Fruit fly (Drosophila melanogaster) whole organism: ENCODE measurements around the gene CG13724.

Experiments used
- CG8478 ChIP-seq: fragments of >200 bp; optimal IDR thresholded peaks from 2 replicates; lab custom pipeline; 2018; ENCODE audit warnings: inconsistent platforms
- Dll ChIP-seq: fragments of >200 bp; optimal IDR thresholded peaks from 2 replicates; lab custom pipeline; 2017
- EcR ChIP-seq, 2 experiments: fragments of >200 bp; optimal IDR thresholded peaks; 2 replicates each; lab custom pipeline; 2017; ENCODE audit warnings: missing biosample characterization in 2 of 2, missing genetic modification characterization in 2 of 2, missing genetic modification reagents in 2 of 2
- pan ChIP-seq: fragments of >200 bp; optimal IDR thresholded peaks from 2 replicates; lab custom pipeline; 2017
- psq ChIP-seq: fragments of >200 bp; optimal IDR thresholded peaks from 2 replicates; lab custom pipeline; 2017
- usp ChIP-seq: fragments of >200 bp; optimal IDR thresholded peaks from 2 replicates; lab custom pipeline; 2017; ENCODE audit warnings: missing biosample characterization, missing genetic modification characterization, mixed read lengths

Gene CG13724

DNA sequence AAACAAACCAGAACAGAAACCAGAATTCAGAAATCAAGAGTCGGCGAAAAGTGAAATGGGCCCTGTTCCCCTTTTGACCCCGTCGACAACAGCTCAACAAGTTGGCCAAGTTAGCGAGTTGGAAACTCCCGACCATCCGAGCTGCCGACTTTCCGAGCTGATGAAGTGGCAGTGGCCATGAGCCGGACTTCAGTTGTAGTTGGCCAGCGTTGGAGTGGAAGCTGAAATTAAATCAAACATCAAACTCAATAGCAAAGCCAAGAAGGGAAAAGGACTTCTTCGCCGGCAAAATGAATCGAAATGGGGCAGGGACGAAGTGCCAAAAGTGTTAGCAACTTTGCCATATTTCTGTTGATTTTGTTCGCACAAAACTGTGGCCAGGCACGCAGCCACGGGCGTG, at the start of gene CG13724:
TSS of gene CG13724 (plus strand) at position 301 of the 400 bp plus-strand sequence.
- TF ChIP-seq EcR (GFP tag; optimal IDR thresholded peaks at IDR 0.05; lab: Kevin White, UChicago) (no peak), psq (lab: Kevin White, UChicago) (no peak), pan (lab: Kevin White, UChicago) (no peak), usp (GFP tag; lab: Kevin White, UChicago) (no peak), CG8478 (lab: Kevin White, UChicago) (no peak), Dll (lab: Kevin White, UChicago) (no peak)

DNA sequence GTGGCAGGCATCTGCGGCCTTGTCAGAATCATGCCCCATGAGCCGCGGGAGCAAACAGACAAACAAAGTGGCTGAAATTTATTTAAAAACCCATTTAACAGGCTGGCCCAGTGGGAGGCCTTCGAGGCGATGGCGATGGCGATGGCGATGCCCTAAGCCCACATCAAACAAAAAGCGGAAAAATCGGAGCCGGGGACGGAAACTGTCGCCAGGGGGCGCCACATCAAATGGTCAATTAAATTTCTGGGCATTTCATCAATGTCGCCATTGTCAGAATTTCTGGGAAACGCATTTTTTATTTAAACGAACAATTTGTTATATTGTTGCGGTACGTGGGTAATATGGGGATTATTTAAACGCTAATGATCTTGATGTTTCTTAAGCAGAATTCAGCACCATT, 30.4 kb upstream of the CG13724 start:
- TF ChIP-seq usp (GFP tag; lab: Kevin White, UChicago): no peak
- no peak for TF ChIP-seq psq (lab: Kevin White, UChicago)
- TF ChIP-seq CG8478 (lab: Kevin White, UChicago): no peak
- TF ChIP-seq Dll (lab: Kevin White, UChicago): no peak
- no peak for TF ChIP-seq EcR (GFP tag; optimal IDR thresholded peaks at IDR 0.05; lab: Kevin White, UChicago)
- no peak for TF ChIP-seq pan (lab: Kevin White, UChicago)

DNA sequence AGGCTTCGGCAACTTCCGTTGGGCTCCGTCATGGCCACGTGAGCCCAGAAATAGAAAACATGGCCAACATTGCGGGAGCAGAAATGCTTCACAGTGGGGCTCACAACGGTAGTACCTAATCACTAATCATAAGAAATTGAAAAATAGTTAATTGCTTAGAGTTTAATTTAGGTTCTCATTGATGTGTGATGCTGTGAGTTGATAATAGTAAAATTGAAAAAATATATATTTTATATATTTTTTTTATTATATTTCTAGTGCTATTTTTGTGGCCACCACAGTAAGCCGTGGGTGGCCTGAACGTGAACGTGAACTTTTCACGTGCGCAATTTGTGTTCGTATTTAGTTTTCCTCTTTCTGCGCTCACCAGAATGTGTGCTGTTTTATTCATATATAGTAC, 12.1 kb upstream of the CG13724 start:
- TF ChIP-seq CG8478 (lab: Kevin White, UChicago): no peak
- no peak for TF ChIP-seq EcR (GFP tag; optimal IDR thresholded peaks at IDR 0.05; lab: Kevin White, UChicago)
- TF ChIP-seq pan (lab: Kevin White, UChicago): no peak
- no peak for TF ChIP-seq usp (GFP tag; lab: Kevin White, UChicago)
- TF ChIP-seq Dll (lab: Kevin White, UChicago): no peak

DNA sequence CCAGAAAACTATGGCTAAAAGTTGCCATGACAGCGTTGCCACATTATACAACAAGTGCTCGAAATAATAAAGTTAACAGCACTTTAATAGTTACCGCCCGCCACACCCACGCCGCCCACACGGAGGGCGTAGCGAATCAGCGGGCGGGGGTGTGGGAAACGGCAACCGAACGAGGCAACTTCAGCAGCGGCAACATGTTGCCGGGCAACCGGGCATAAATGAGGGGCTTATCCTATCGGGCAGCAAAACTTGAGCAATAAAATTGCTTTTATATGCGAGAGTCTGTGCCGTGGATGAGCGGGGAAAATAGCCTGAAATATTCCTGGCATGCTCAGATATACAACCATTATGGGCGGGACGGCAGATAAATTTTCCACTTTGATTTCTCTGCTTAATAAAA, 6.4 kb upstream of the CG13724 start:
- TF ChIP-seq pan (lab: Kevin White, UChicago): no peak
- no peak for TF ChIP-seq psq (lab: Kevin White, UChicago)

DNA sequence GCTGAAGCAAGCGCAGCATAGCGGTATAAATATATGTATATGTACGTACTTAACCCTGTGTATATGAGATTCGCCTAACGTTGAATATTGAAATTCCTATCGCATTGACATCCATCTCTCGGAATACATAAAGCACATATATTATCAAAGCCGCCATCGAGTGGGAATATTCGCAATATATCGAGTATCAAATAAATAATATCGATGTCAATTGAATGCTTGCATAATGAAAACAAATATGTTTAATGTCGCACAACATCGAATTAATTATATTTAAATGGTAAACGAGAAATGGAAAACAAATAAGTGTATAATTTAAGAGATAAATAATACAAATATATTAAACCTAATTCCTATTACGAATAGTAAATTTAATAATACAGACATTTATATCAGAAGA, 1.9 kb upstream of the CG13724 start, which contains the start of gene ND-24L:
TSS of gene ND-24L (minus strand) at position 101 of the 400 bp plus-strand sequence.
- TF ChIP-seq psq (lab: Kevin White, UChicago) (no peak), pan (lab: Kevin White, UChicago) (no peak), usp (GFP tag; lab: Kevin White, UChicago) (no peak), CG8478 (lab: Kevin White, UChicago) (no peak), EcR (GFP tag; optimal IDR thresholded peaks at IDR 0.05; lab: Kevin White, UChicago) (no peak), Dll (lab: Kevin White, UChicago) (no peak)

DNA sequence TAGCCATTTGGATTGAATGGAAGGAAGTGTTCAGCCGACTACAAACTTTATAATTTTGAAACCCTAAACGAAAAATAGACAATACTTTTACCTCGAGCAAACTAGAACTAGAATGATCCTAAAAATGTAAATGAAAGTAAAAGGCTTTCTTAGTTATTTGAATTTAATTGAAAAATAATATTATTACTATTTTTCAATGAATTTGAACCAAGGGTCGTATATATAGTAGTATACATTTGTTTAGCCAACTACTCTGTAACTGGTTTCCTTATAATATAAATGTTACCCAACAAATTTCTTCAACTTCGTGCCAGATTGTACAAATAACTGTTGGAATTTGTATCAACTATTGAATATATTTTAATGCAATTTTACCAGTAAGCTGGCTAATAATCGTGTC, 2.8 kb downstream of the CG13724 start, which contains the start of gene CG13725:
TSS of gene CG13725 (minus strand) at position 101 of the 400 bp plus-strand sequence.
- TF ChIP-seq pan (lab: Kevin White, UChicago): no peak
- no peak for TF ChIP-seq psq (lab: Kevin White, UChicago)
- TF ChIP-seq usp (GFP tag; lab: Kevin White, UChicago): no peak

DNA sequence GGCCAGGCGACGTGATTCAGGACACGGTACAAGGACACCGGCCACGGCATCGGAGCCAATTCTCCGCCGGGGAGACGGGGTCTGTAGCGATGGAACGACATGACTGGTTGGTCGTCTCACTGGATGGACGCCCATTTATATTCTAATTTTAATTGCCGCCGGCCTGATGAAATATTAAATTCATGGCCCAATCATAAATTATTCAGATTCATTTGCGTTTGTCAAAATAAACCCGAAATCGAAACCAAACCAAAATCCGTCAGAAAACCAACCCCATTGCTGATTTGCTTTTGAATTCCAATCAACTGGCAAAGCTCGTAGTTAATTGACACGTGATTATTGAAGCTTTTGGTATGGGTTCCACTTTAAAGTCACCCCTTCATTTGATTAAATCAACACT, 6.4 kb downstream of the CG13724 start, which contains the start of gene Or74a:
TSS of gene Or74a (minus strand) at position 101 of the 400 bp plus-strand sequence.
- no peak for TF ChIP-seq pan (lab: Kevin White, UChicago)
- no peak for TF ChIP-seq Dll (lab: Kevin White, UChicago)
- no peak for TF ChIP-seq CG8478 (lab: Kevin White, UChicago)
- TF ChIP-seq usp (GFP tag; lab: Kevin White, UChicago): no peak
- TF ChIP-seq EcR (GFP tag; optimal IDR thresholded peaks at IDR 0.05; lab: Kevin White, UChicago): no peak
- no peak for TF ChIP-seq psq (lab: Kevin White, UChicago)

DNA sequence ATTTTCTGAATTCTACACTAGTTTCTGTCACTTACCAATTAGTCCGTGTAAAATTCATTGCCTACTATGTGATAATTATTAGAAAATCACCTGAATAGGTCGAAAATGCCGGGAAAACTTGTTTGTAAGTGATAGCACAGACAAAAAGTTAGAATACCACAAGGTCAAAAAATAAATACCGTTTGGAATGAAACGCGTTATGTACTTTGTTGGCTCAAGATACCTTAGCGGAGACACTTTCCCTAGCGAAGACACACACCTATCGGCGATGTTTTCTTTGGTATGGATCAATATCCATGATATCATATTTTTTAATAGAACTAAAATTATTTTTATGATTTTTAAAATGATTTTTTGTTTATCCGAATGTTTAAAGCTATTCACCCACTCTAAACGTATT, 16.5 kb downstream of the CG13724 start, which contains the start of gene CG6479:
TSS of gene CG6479 (minus strand) at position 141 of the 400 bp plus-strand sequence.
- TF ChIP-seq EcR (GFP tag; optimal IDR thresholded peaks at IDR 0.05; lab: Kevin White, UChicago): no peak
- no peak for TF ChIP-seq usp (GFP tag; lab: Kevin White, UChicago)
- no peak for TF ChIP-seq CG8478 (lab: Kevin White, UChicago)
- no peak for TF ChIP-seq psq (lab: Kevin White, UChicago)
- TF ChIP-seq Dll (lab: Kevin White, UChicago): no peak

DNA sequence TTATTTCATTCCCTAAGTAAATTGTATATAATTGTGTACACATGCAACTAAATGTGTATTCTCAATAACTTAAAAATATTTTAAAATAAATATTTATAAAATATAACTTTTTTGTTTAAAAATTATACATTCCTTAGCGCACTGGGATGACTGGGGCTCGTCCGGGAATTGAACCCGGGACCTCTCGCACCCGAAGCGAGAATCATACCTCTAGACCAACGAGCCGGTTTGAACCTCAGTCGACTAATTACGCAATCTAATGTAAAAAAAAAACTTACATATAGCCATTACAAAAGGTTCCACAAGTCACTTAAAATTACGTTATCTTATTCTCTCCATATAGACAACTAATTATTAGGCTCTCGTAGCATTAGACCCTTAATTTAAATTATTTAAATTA, 17.1 kb downstream of the CG13724 start:
- TF ChIP-seq psq (lab: Kevin White, UChicago) (no peak), Dll (lab: Kevin White, UChicago) (no peak), pan (lab: Kevin White, UChicago) (no peak)

DNA sequence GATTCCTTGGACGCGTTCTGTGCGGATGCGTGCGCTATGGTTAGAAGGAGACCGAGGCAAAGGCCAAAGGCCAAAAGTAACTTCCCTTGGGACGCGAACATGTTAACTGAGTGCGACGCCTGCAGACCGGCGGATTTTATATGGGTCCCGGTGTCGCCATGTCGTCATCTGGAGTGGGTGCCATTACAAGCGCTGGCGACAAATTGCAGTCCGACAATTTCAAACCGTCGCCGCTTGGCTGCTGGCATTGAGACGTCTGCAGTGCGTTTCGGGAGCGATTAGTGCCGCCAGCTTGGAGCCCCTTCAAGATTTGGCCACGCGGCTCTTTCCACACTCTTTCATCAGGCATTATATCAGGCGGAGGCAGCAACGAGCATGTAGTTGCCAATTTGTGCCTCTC, 18.6 kb downstream of the CG13724 start, which contains the start of gene CG13727:
TSS of gene CG13727 (minus strand) at position 101 of the 400 bp plus-strand sequence.
- TF ChIP-seq psq (lab: Kevin White, UChicago) (no peak), usp (GFP tag; lab: Kevin White, UChicago) (no peak), Dll (lab: Kevin White, UChicago) (no peak), CG8478 (lab: Kevin White, UChicago) (no peak), EcR (GFP tag; optimal IDR thresholded peaks at IDR 0.05; lab: Kevin White, UChicago) (no peak), pan (lab: Kevin White, UChicago) (no peak)

DNA sequence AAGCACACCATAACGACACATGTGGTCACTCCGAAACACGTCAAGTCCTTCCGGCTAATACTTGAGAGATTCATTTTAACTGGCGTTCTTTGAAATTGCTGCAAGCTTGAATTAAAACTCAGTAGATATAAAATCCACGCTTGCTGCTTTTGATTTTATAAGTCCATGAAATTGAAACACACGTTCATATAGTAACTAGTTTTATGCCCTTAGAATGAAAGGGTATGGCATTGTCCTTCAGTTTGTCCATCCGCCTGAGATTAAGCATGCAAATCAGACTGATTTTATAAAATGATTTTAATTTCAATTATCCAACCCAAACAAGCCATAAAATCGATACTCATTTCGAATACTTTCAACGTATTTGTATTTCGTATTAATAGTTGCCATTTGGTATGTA, 22.0 kb downstream of the CG13724 start, which contains the start of gene brv2:
TSS of gene brv2 (minus strand) at position 101 of the 400 bp plus-strand sequence.
- TF ChIP-seq usp (GFP tag; lab: Kevin White, UChicago): no peak
- TF ChIP-seq Dll (lab: Kevin White, UChicago): no peak
- no peak for TF ChIP-seq CG8478 (lab: Kevin White, UChicago)

DNA sequence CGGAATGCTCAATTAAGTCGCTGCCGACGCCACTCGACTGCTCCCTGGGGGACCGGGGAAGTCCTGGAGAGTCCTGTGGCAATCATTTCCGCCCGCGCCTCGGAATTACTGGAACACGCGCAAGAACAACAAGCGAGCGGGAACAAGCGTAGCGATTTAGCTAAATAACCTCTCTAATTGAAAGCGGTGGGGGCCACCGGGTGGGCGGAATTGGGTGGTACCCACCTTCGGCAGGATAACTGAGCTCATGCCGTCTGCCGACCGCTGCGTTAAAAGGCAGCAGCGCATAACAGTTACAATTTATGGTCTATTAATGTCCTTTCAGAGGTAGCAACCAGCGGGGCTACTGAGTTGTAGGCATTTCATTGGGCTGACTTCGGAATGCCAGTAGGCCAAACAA, 23.8 kb downstream of the CG13724 start:
- no peak for TF ChIP-seq usp (GFP tag; lab: Kevin White, UChicago)
- TF ChIP-seq Dll (lab: Kevin White, UChicago): no peak
- TF ChIP-seq CG8478 (lab: Kevin White, UChicago): no peak
